Fruit fly (Drosophila melanogaster) whole organism, embryonic: ENCODE measurements around the gene Pmm2.
A peak's percentile ranks its signal among the peaks of the same experiment; 100 is the strongest.

Experiments
- ATbp ChIP-seq: fragments of 200-800 bp; sonication (Bioruptor generic); optimal IDR thresholded peaks from 2 replicates; lab custom pipeline; 2017; ENCODE audit warnings: missing biosample characterization, mild to moderate bottlenecking, missing genetic modification characterization, missing genetic modification reagents
- CG10209 ChIP-seq: fragments of 200-800 bp; sonication (Bioruptor generic); optimal IDR thresholded peaks from 3 replicates; lab custom pipeline; 2017; ENCODE audit warnings: missing biosample characterization, mild to moderate bottlenecking, missing genetic modification characterization, missing genetic modification reagents
- CG12391 ChIP-seq: fragments of 200-800 bp; sonication (Bioruptor generic); optimal IDR thresholded peaks from 3 replicates; lab custom pipeline; 2018; ENCODE audit warnings: missing biosample characterization, mild to moderate bottlenecking, missing genetic modification characterization, moderate library complexity
- CG13624 ChIP-seq: fragments of 200-800 bp; sonication (Bioruptor generic); optimal IDR thresholded peaks from 2 replicates; lab custom pipeline; 2016; ENCODE audit warnings: missing biosample characterization, missing genetic modification characterization
- CG14014 ChIP-seq: fragments of 200-800 bp; sonication (Bioruptor generic); IDR thresholded peaks from 2 replicates; pipeline ENCODE4 v1.3.6; 2022; ENCODE audit warnings: missing biosample characterization, missing genetic modification characterization
- CG15479 ChIP-seq: fragments of 200-800 bp; sonication (Bioruptor generic); optimal IDR thresholded peaks from 3 replicates; lab custom pipeline; 2019; ENCODE audit warnings: missing biosample characterization, mild to moderate bottlenecking, missing genetic modification characterization, moderate library complexity
- CG16813 ChIP-seq: fragments of 200-800 bp; sonication (Bioruptor generic); IDR thresholded peaks from 3 replicates; pipeline ENCODE4 v1.3.6; 2022; ENCODE audit warnings: missing biosample characterization, missing genetic modification characterization; ENCODE audit not compliant: partially characterized antibody
- CG16815 ChIP-seq: fragments of 200-800 bp; sonication (Bioruptor generic); optimal IDR thresholded peaks from 3 replicates; lab custom pipeline; 2017; ENCODE audit warnings: missing biosample characterization, mild to moderate bottlenecking, missing genetic modification characterization
- CG18599 ChIP-seq: fragments of 200-800 bp; sonication (Bioruptor generic); optimal IDR thresholded peaks from 3 replicates; lab custom pipeline; 2017; ENCODE audit warnings: missing biosample characterization, missing genetic modification characterization, mild to moderate bottlenecking, moderate library complexity, missing genetic modification reagents
- CG2116 ChIP-seq: fragments of 200-800 bp; sonication (Bioruptor generic); optimal IDR thresholded peaks from 3 replicates; lab custom pipeline; 2018; ENCODE audit warnings: missing biosample characterization, mild to moderate bottlenecking, missing genetic modification characterization
- CG31441 ChIP-seq: fragments of 200-800 bp; sonication (Bioruptor generic); IDR thresholded peaks from 2 replicates; pipeline ENCODE4 v1.3.6; 2022; ENCODE audit warnings: missing biosample characterization, missing genetic modification characterization
- CG3995 ChIP-seq: fragments of 200-800 bp; sonication (Bioruptor generic); optimal IDR thresholded peaks from 3 replicates; lab custom pipeline; 2016; ENCODE audit warnings: missing biosample characterization, missing genetic modification characterization
- CG4360 ChIP-seq: fragments of 200-800 bp; sonication (Bioruptor generic); IDR thresholded peaks from 2 replicates; pipeline ENCODE4 v1.3.6; 2022; ENCODE audit warnings: missing biosample characterization, missing genetic modification characterization
- CG4730 ChIP-seq: fragments of 200-800 bp; sonication (Bioruptor generic); IDR thresholded peaks from 2 replicates; pipeline ENCODE4 v1.3.6; 2022; ENCODE audit warnings: missing biosample characterization, missing genetic modification characterization
- CG6254 ChIP-seq: fragments of 200-800 bp; sonication (Bioruptor generic); optimal IDR thresholded peaks from 3 replicates; lab custom pipeline; 2017; ENCODE audit warnings: mild to moderate bottlenecking, missing biosample characterization, missing genetic modification reagents, missing genetic modification characterization
- CG7556 ChIP-seq: fragments of 200-800 bp; sonication (Bioruptor generic); optimal IDR thresholded peaks from 2 replicates; lab custom pipeline; 2017; ENCODE audit warnings: missing biosample characterization, mild to moderate bottlenecking, missing genetic modification characterization
- CG7963 ChIP-seq: fragments of 200-800 bp; sonication (Bioruptor generic); IDR thresholded peaks from 3 replicates; pipeline ENCODE4 v1.3.6; 2022; ENCODE audit warnings: missing biosample characterization, missing genetic modification characterization; ENCODE audit not compliant: partially characterized antibody
- CG8478 ChIP-seq: fragments of >200 bp; optimal IDR thresholded peaks from 2 replicates; lab custom pipeline; 2018
- CG9215 ChIP-seq: fragments of 200-800 bp; sonication (Bioruptor generic); IDR thresholded peaks from 2 replicates; pipeline ENCODE4 v1.3.6; 2022; ENCODE audit warnings: missing biosample characterization, missing genetic modification characterization
- CoRest ChIP-seq: fragments of 200-800 bp; sonication (Bioruptor generic); optimal IDR thresholded peaks from 3 replicates; lab custom pipeline; 2018; ENCODE audit warnings: missing biosample characterization, mild to moderate bottlenecking, missing genetic modification characterization, moderate library complexity
- D ChIP-seq, 2 experiments: fragments of 200-800 bp in 1 of 2; fragments of >200 bp in 1 of 2; sonication (Bioruptor generic) in 1 of 2; optimal IDR thresholded peaks; 2 replicates in 1 of 2; 3 replicates in 1 of 2; lab custom pipeline; 2017; ENCODE audit warnings: mild to moderate bottlenecking in 1 of 2, missing biosample characterization in 1 of 2, missing genetic modification characterization in 1 of 2, missing genetic modification reagents in 1 of 2
- Dll ChIP-seq: fragments of 200-800 bp; sonication (Bioruptor generic); IDR thresholded peaks from 4 replicates; pipeline ENCODE4 v1.3.6; 2022; ENCODE audit warnings: missing biosample characterization, missing genetic modification characterization; ENCODE audit not compliant: partially characterized antibody
- E2f2 ChIP-seq: fragments of 200-800 bp; sonication (Bioruptor generic); IDR thresholded peaks from 2 replicates; pipeline ENCODE4 v1.3.6; 2022; ENCODE audit warnings: missing biosample characterization, missing genetic modification characterization
- Ets65A ChIP-seq: fragments of 200-800 bp; sonication (Bioruptor generic); peaks from one replicate; lab custom pipeline; 2016; ENCODE audit warnings: missing biosample characterization, missing genetic modification characterization
- HLH54F ChIP-seq: fragments of 200-800 bp; sonication (Bioruptor generic); optimal IDR thresholded peaks from 3 replicates; lab custom pipeline; 2016; ENCODE audit warnings: missing biosample characterization, missing genetic modification characterization
- HmgZ ChIP-seq: fragments of 200-800 bp; sonication (Bioruptor generic); optimal IDR thresholded peaks from 2 replicates; lab custom pipeline; 2018; ENCODE audit warnings: missing biosample characterization, mild to moderate bottlenecking, missing genetic modification characterization
- Hsf ChIP-seq: fragments of 200-800 bp; sonication (Bioruptor generic); optimal IDR thresholded peaks from 3 replicates; lab custom pipeline; 2016; ENCODE audit warnings: missing biosample characterization, missing genetic modification characterization
- Kr ChIP-seq: fragments of 200-800 bp; sonication (Bioruptor generic); optimal IDR thresholded peaks from 2 replicates; lab custom pipeline; 2017; ENCODE audit warnings: missing biosample characterization, mild to moderate bottlenecking, missing genetic modification characterization
- Myb ChIP-seq: fragments of 200-800 bp; sonication (Bioruptor generic); optimal IDR thresholded peaks from 2 replicates; lab custom pipeline; 2016; ENCODE audit warnings: missing biosample characterization, missing genetic modification characterization
- Neu2 ChIP-seq: fragments of 200-800 bp; sonication (Bioruptor generic); optimal IDR thresholded peaks from 3 replicates; lab custom pipeline; 2016; ENCODE audit warnings: missing biosample characterization, missing genetic modification characterization, borderline replicate concordance
- Rx ChIP-seq: fragments of 200-800 bp; sonication (Bioruptor generic); IDR thresholded peaks from 2 replicates; pipeline ENCODE4 v1.3.6; 2022; ENCODE audit warnings: missing biosample characterization, missing genetic modification characterization
- Ssrp ChIP-seq: fragments of 200-800 bp; sonication (Bioruptor generic); optimal IDR thresholded peaks from 2 replicates; lab custom pipeline; 2018; ENCODE audit warnings: missing biosample characterization, mild to moderate bottlenecking, missing genetic modification characterization, moderate library complexity
- amos ChIP-seq: fragments of 200-800 bp; sonication (Bioruptor generic); IDR thresholded peaks from 2 replicates; pipeline ENCODE4 v1.3.6; 2022; ENCODE audit warnings: missing biosample characterization, missing genetic modification characterization; ENCODE audit not compliant: partially characterized antibody
- ap ChIP-seq: fragments of 200-800 bp; sonication (Bioruptor generic); IDR thresholded peaks from 2 replicates; pipeline ENCODE4 v1.3.6; 2022; ENCODE audit warnings: missing biosample characterization, missing genetic modification characterization
- br ChIP-seq: fragments of >200 bp; optimal IDR thresholded peaks from 2 replicates; lab custom pipeline; 2017
- cas ChIP-seq: fragments of 200-800 bp; sonication (Bioruptor generic); IDR thresholded peaks from 2 replicates; pipeline ENCODE4 v1.3.6; 2022; ENCODE audit warnings: missing biosample characterization, missing genetic modification characterization
- cwo ChIP-seq: fragments of 200-800 bp; sonication (Bioruptor generic); optimal IDR thresholded peaks from 3 replicates; lab custom pipeline; 2017; ENCODE audit warnings: missing biosample characterization, missing genetic modification characterization, mild to moderate bottlenecking, moderate library complexity, missing genetic modification reagents
- dm ChIP-seq: fragments of 200-800 bp; sonication (Bioruptor generic); optimal IDR thresholded peaks from 3 replicates; lab custom pipeline; 2016; ENCODE audit warnings: missing biosample characterization, missing genetic modification characterization
- dmrt11E ChIP-seq: fragments of 200-800 bp; sonication (Bioruptor generic); optimal IDR thresholded peaks from 3 replicates; lab custom pipeline; 2018; ENCODE audit warnings: missing biosample characterization, mild to moderate bottlenecking, missing genetic modification characterization, moderate library complexity
- fu2 ChIP-seq: fragments of 200-800 bp; sonication (Bioruptor generic); optimal IDR thresholded peaks from 2 replicates; lab custom pipeline; 2016; ENCODE audit warnings: missing biosample characterization, missing genetic modification characterization
- gfzf ChIP-seq: fragments of 200-800 bp; sonication (Bioruptor generic); optimal IDR thresholded peaks from 2 replicates; lab custom pipeline; 2016; ENCODE audit warnings: missing biosample characterization, mild to moderate bottlenecking, missing genetic modification characterization, moderate library complexity
- lilli ChIP-seq: fragments of 200-800 bp; sonication (Bioruptor generic); optimal IDR thresholded peaks from 3 replicates; lab custom pipeline; 2016; ENCODE audit warnings: missing biosample characterization, missing genetic modification characterization
- mam ChIP-seq: fragments of 200-800 bp; sonication (Bioruptor generic); optimal IDR thresholded peaks from 3 replicates; lab custom pipeline; 2016; ENCODE audit warnings: missing biosample characterization, missing genetic modification characterization
- oc ChIP-seq: fragments of 200-800 bp; sonication (Bioruptor generic); optimal IDR thresholded peaks from 2 replicates; lab custom pipeline; 2018; ENCODE audit warnings: missing biosample characterization, mild to moderate bottlenecking, missing genetic modification characterization, moderate library complexity
- pan ChIP-seq, 4 experiments: fragments of >200 bp in 3 of 4; fragments of 200-800 bp in 1 of 4; sonication (Bioruptor generic) in 1 of 4; optimal IDR thresholded peaks in 3 of 4; IDR thresholded peaks in 1 of 4; 2 replicates each; pipeline versions ENCODE4 v1.3.6 to Lab custom; 2017 to 2022; ENCODE audit warnings: missing biosample characterization in 2 of 4, missing genetic modification characterization in 2 of 4, mixed read lengths in 1 of 4
- run ChIP-seq: fragments of 200-800 bp; sonication (Bioruptor generic); optimal IDR thresholded peaks from 3 replicates; lab custom pipeline; 2018; ENCODE audit warnings: missing biosample characterization, mild to moderate bottlenecking, missing genetic modification characterization
- sens-2 ChIP-seq: fragments of 200-800 bp; sonication (Bioruptor generic); IDR thresholded peaks from 2 replicates; pipeline ENCODE4 v1.3.6; 2022; ENCODE audit warnings: missing biosample characterization, missing genetic modification characterization
- sim ChIP-seq: fragments of 200-800 bp; sonication (Bioruptor generic); IDR thresholded peaks from 2 replicates; pipeline ENCODE4 v1.3.6; 2022; ENCODE audit warnings: missing biosample characterization, missing genetic modification characterization
- tin ChIP-seq: fragments of 200-800 bp; sonication (Bioruptor generic); optimal IDR thresholded peaks from 3 replicates; lab custom pipeline; 2016; ENCODE audit warnings: missing biosample characterization, missing genetic modification characterization
- tna ChIP-seq: fragments of 200-800 bp; sonication (Bioruptor generic); IDR thresholded peaks from 2 replicates; pipeline ENCODE4 v1.3.6; 2022; ENCODE audit warnings: missing biosample characterization, missing genetic modification characterization; ENCODE audit not compliant: partially characterized antibody

Pmm2 gene

dm6 chr3L:12572366-12572765 is 38.0 kb downstream of the Pmm2 start, which contains the start of gene sowah (continued):
- TF ChIP-seq CG16815, result no peak
- peak; percentile 55 for TF ChIP-seq Myb (GFP tag; lab: Kevin White, UChicago)
- no peak for TF ChIP-seq D (optimal IDR thresholded peaks at IDR 0.05; lab: Kevin White, UChicago)
- no peak for TF ChIP-seq D (GFP tag; optimal IDR thresholded peaks at IDR 0.05; lab: Kevin White, UChicago)
- TF ChIP-seq CG3995 (GFP tag; lab: Kevin White, UChicago), result peak; percentile 73
- no peak for TF ChIP-seq Neu2 (GFP tag; lab: Kevin White, UChicago)
- peak; percentile 32 for TF ChIP-seq Ssrp (tag; lab: Kevin White, UChicago)
- peak; percentile 39 for TF ChIP-seq tin (GFP tag; lab: Kevin White, UChicago)
- no peak for TF ChIP-seq CG18599
- no peak for TF ChIP-seq Rx (GFP tag; lab: Robert Waterston, UW)
- TF ChIP-seq CG10209 (GFP tag; lab: Kevin White, UChicago), result peak; percentile 2
- TF ChIP-seq br, result no peak
- peak; percentile 97 for TF ChIP-seq Ets65A (GFP tag; lab: Kevin White, UChicago)
- TF ChIP-seq sim (GFP tag; lab: Robert Waterston, UW), result no peak
- TF ChIP-seq cwo (GFP tag; lab: Kevin White, UChicago), result no peak
- TF ChIP-seq mam (GFP tag; lab: Kevin White, UChicago), result peak; percentile 58
- TF ChIP-seq run (tag; lab: Kevin White, UChicago), result no peak
- peak; percentile 76 for TF ChIP-seq CoRest (tag; lab: Kevin White, UChicago)
- TF ChIP-seq amos, result peak; percentile 57
- no peak for TF ChIP-seq Kr (GFP tag; lab: Kevin White, UChicago)
- no peak for TF ChIP-seq tna
- TF ChIP-seq CG13624 (GFP tag; lab: Kevin White, UChicago), result peak; percentile 52
- TF ChIP-seq ATbp, result no peak
- TF ChIP-seq E2f2 (GFP tag; lab: Robert Waterston, UW), result peak; percentile 57
- peak; percentile 39 for TF ChIP-seq CG12391 (tag; lab: Kevin White, UChicago)
- no peak for TF ChIP-seq pan (optimal IDR thresholded peaks at IDR 0.05; lab: Kevin White, UChicago)
- TF ChIP-seq pan (GFP tag; optimal IDR thresholded peaks at IDR 0.05 in 1 of 2, IDR thresholded peaks at IDR 0.05 in 1 of 2), result no peak
- peak; percentile 24 for TF ChIP-seq fu2 (GFP tag; lab: Kevin White, UChicago)
- peak; percentile 34; the same call in 1 of the 2 replicates for TF ChIP-seq CG4360 (GFP tag; lab: Robert Waterston, UW)
- 0 out of 4 replicates have a peak, but pooled peaks have one; percentile 22 for TF ChIP-seq Dll (GFP tag; lab: Robert Waterston, UW)
- no peak; the same call in 2 of the 3 replicates for TF ChIP-seq CG16813
- no peak for TF ChIP-seq CG7556 (GFP tag; lab: Kevin White, UChicago)
- peak; percentile 76 for TF ChIP-seq HmgZ
- no peak; the same call in 1 of the 2 replicates for TF ChIP-seq CG14014 (GFP tag; lab: Robert Waterston, UW)
- TF ChIP-seq HLH54F (GFP tag; lab: Kevin White, UChicago), result peak; percentile 55
- peak; percentile 53 for TF ChIP-seq Hsf
- TF ChIP-seq cas, result no peak; the same call in 1 of the 2 replicates
- TF ChIP-seq CG4730, result no peak
- TF ChIP-seq ap (GFP tag; lab: Robert Waterston, UW), result no peak
- TF ChIP-seq CG15479 (GFP tag; lab: Kevin White, UChicago), result no peak
- no peak for TF ChIP-seq CG6254 (GFP tag; lab: Kevin White, UChicago)
- no peak for TF ChIP-seq CG8478 (lab: Kevin White, UChicago)
- no peak for TF ChIP-seq CG9215 (GFP tag; lab: Robert Waterston, UW)
- peak; percentile 52 for TF ChIP-seq dm (GFP tag; lab: Kevin White, UChicago)
- no peak for TF ChIP-seq CG7963 (GFP tag; lab: Robert Waterston, UW)
- peak; percentile 26 for TF ChIP-seq CG2116
- TF ChIP-seq oc (tag; lab: Kevin White, UChicago), result peak; percentile 40
- TF ChIP-seq dmrt11E, result peak; percentile 28
- peak; percentile 39 for TF ChIP-seq lilli (GFP tag; lab: Kevin White, UChicago)
- TF ChIP-seq gfzf (GFP tag; lab: Kevin White, UChicago), result peak; percentile 40
- no peak for TF ChIP-seq sens-2 (GFP tag; lab: Robert Waterston, UW)
- peak; percentile 50 for TF ChIP-seq CG31441 (GFP tag; lab: Robert Waterston, UW)
